Fruit fly (Drosophila melanogaster) whole organism, embryonic: ENCODE results near the gene Pex5.

Experiments
- Antp ChIP-seq: fragments of 200-800 bp; sonication (Bioruptor generic); optimal IDR thresholded peaks from 3 replicates; lab custom pipeline; 2016; ENCODE audit warnings: missing biosample characterization, missing genetic modification characterization
- Awh ChIP-seq: fragments of 200-800 bp; sonication (Bioruptor generic); IDR thresholded peaks from 2 replicates; pipeline ENCODE4, ENCODE4 v1.3.6; 2022; ENCODE audit warnings: missing biosample characterization, missing genetic modification characterization
- Blimp-1 ChIP-seq: fragments of 200-800 bp; sonication (Bioruptor generic); optimal IDR thresholded peaks from 3 replicates; lab custom pipeline; 2018; ENCODE audit warnings: missing biosample characterization, missing genetic modification characterization, mild to moderate bottlenecking, moderate library complexity, missing genetic modification reagents
- CG1024 ChIP-seq: fragments of 200-800 bp; sonication (Bioruptor generic); IDR thresholded peaks from 2 replicates; pipeline ENCODE4 v1.3.6; 2022; ENCODE audit warnings: missing biosample characterization, missing genetic modification characterization
- CG10267 ChIP-seq: fragments of 200-800 bp; sonication (Bioruptor generic); optimal IDR thresholded peaks from 2 replicates; lab custom pipeline; 2018; ENCODE audit warnings: missing biosample characterization, mild to moderate bottlenecking, missing genetic modification characterization, moderate library complexity
- CG10959 ChIP-seq: fragments of 200-800 bp; sonication (Bioruptor generic); IDR thresholded peaks from 2 replicates; pipeline ENCODE4 v1.3.6; 2022; ENCODE audit warnings: missing biosample characterization, missing genetic modification characterization
- CG12769 ChIP-seq: fragments of 200-800 bp; sonication (Bioruptor generic); optimal IDR thresholded peaks from 2 replicates; lab custom pipeline; 2019; ENCODE audit warnings: missing biosample characterization, mild to moderate bottlenecking, missing genetic modification characterization, moderate library complexity
- CG14860 ChIP-seq: fragments of 200-800 bp; sonication (Bioruptor generic); IDR thresholded peaks from 3 replicates; pipeline ENCODE4 v1.3.6; 2022; ENCODE audit warnings: missing biosample characterization, missing genetic modification characterization; ENCODE audit not compliant: partially characterized antibody
- CG16779 ChIP-seq: fragments of 200-800 bp; sonication (Bioruptor generic); IDR thresholded peaks from 2 replicates; pipeline ENCODE4 v1.3.6; 2022; ENCODE audit warnings: missing biosample characterization, missing genetic modification characterization
- CG16813 ChIP-seq: fragments of 200-800 bp; sonication (Bioruptor generic); IDR thresholded peaks from 3 replicates; pipeline ENCODE4 v1.3.6; 2022; ENCODE audit warnings: missing biosample characterization, missing genetic modification characterization; ENCODE audit not compliant: partially characterized antibody
- CG18764 ChIP-seq: fragments of 200-800 bp; sonication (Bioruptor generic); optimal IDR thresholded peaks from 3 replicates; lab custom pipeline; 2016; ENCODE audit warnings: missing biosample characterization, missing genetic modification characterization
- CG30020 ChIP-seq: fragments of 200-800 bp; optimal IDR thresholded peaks from 2 replicates; lab custom pipeline; 2019; ENCODE audit warnings: missing biosample characterization, mild to moderate bottlenecking, missing genetic modification characterization, moderate library complexity
- CG32532 ChIP-seq: fragments of 200-800 bp; sonication (Bioruptor generic); IDR thresholded peaks from 2 replicates; pipeline ENCODE4 v1.3.6; 2022; ENCODE audit warnings: missing biosample characterization, missing genetic modification characterization
- CG3838 ChIP-seq: fragments of 200-800 bp; sonication (Bioruptor generic); optimal IDR thresholded peaks from 3 replicates; lab custom pipeline; 2016; ENCODE audit warnings: missing biosample characterization, missing genetic modification characterization
- CG5245 ChIP-seq: fragments of 200-800 bp; sonication (Bioruptor generic); optimal IDR thresholded peaks from 3 replicates; lab custom pipeline; 2016; ENCODE audit warnings: missing biosample characterization, missing genetic modification characterization
- CG5953 ChIP-seq: fragments of 200-800 bp; sonication (Bioruptor generic); IDR thresholded peaks from 2 replicates; pipeline ENCODE4 v1.3.6; 2022; ENCODE audit warnings: missing biosample characterization, missing genetic modification characterization
- CG7357 ChIP-seq: fragments of 200-800 bp; sonication (Bioruptor generic); IDR thresholded peaks from 3 replicates; pipeline ENCODE4 v1.3.6; 2022; ENCODE audit warnings: missing biosample characterization, missing genetic modification characterization
- CG7786 ChIP-seq: fragments of 200-800 bp; sonication (Bioruptor generic); optimal IDR thresholded peaks from 2 replicates; lab custom pipeline; 2016; ENCODE audit warnings: missing biosample characterization, missing genetic modification characterization
- CG7963 ChIP-seq: fragments of 200-800 bp; sonication (Bioruptor generic); IDR thresholded peaks from 3 replicates; pipeline ENCODE4 v1.3.6; 2022; ENCODE audit warnings: missing biosample characterization, missing genetic modification characterization; ENCODE audit not compliant: partially characterized antibody
- CG8359 ChIP-seq: fragments of 200-800 bp; sonication (Bioruptor generic); optimal IDR thresholded peaks from 2 replicates; lab custom pipeline; 2017; ENCODE audit warnings: missing biosample characterization, mild to moderate bottlenecking, missing genetic modification characterization, borderline replicate concordance
- CG8924 ChIP-seq: fragments of 200-800 bp; optimal IDR thresholded peaks from 3 replicates; lab custom pipeline; 2019; ENCODE audit warnings: missing biosample characterization, mild to moderate bottlenecking, missing genetic modification characterization, moderate library complexity
- CG9932 ChIP-seq: fragments of 200-800 bp; sonication (Bioruptor generic); IDR thresholded peaks from 2 replicates; pipeline ENCODE4 v1.3.6; 2022; ENCODE audit warnings: missing biosample characterization, missing genetic modification characterization
- Dad ChIP-seq: fragments of 200-800 bp; sonication (Bioruptor generic); optimal IDR thresholded peaks from 3 replicates; lab custom pipeline; 2016; ENCODE audit warnings: missing biosample characterization, missing genetic modification characterization
- Doc3 ChIP-seq: fragments of 200-800 bp; sonication (Bioruptor generic); IDR thresholded peaks from 3 replicates; pipeline ENCODE4 v1.3.6; 2022; ENCODE audit warnings: missing biosample characterization, missing genetic modification characterization; ENCODE audit not compliant: partially characterized antibody
- E2f2 ChIP-seq: fragments of 200-800 bp; sonication (Bioruptor generic); IDR thresholded peaks from 2 replicates; pipeline ENCODE4 v1.3.6; 2022; ENCODE audit warnings: missing biosample characterization, missing genetic modification characterization
- Ets65A ChIP-seq: fragments of 200-800 bp; sonication (Bioruptor generic); peaks from one replicate; lab custom pipeline; 2016; ENCODE audit warnings: missing biosample characterization, missing genetic modification characterization
- Hr3 ChIP-seq: fragments of 200-800 bp; sonication (Bioruptor generic); optimal IDR thresholded peaks from 3 replicates; lab custom pipeline; 2016; ENCODE audit warnings: missing biosample characterization, missing genetic modification characterization
- Lhr ChIP-seq: fragments of 200-800 bp; sonication (Bioruptor generic); optimal IDR thresholded peaks from 3 replicates; lab custom pipeline; 2017; ENCODE audit warnings: mild to moderate bottlenecking, missing biosample characterization, missing genetic modification reagents, missing genetic modification characterization
- MESR4 ChIP-seq: fragments of 200-800 bp; sonication (Bioruptor generic); optimal IDR thresholded peaks from 2 replicates; lab custom pipeline; 2018; ENCODE audit warnings: missing biosample characterization, mild to moderate bottlenecking, missing genetic modification characterization, moderate library complexity
- Med ChIP-seq: fragments of 200-800 bp; sonication (Bioruptor generic); peaks from one replicate; lab custom pipeline; 2016; ENCODE audit warnings: missing biosample characterization, missing genetic modification characterization, mild to moderate bottlenecking, inconsistent platforms, moderate library complexity
- Opbp ChIP-seq: fragments of 200-800 bp; sonication (Bioruptor generic); IDR thresholded peaks from 3 replicates; pipeline ENCODE4 v1.3.6; 2022; ENCODE audit warnings: missing biosample characterization, missing genetic modification characterization; ENCODE audit not compliant: partially characterized antibody
- PHDP ChIP-seq: fragments of 200-800 bp; sonication (Bioruptor generic); optimal IDR thresholded peaks from 3 replicates; lab custom pipeline; 2018; ENCODE audit warnings: missing biosample characterization, mild to moderate bottlenecking, missing genetic modification characterization, moderate library complexity
- Pdp1 ChIP-seq, 2 experiments: fragments of 200-800 bp; sonication (Bioruptor generic); optimal IDR thresholded peaks; 3 replicates each; lab custom pipeline; 2016; ENCODE audit warnings: missing biosample characterization in 2 of 2, missing genetic modification characterization in 2 of 2, mild to moderate bottlenecking in 1 of 2, moderate library complexity in 1 of 2
- Side ChIP-seq: fragments of 200-800 bp; sonication (Bioruptor generic); optimal IDR thresholded peaks from 2 replicates; lab custom pipeline; 2016; ENCODE audit warnings: missing biosample characterization, missing genetic modification characterization
- Trl ChIP-seq, 3 experiments: fragments of >200 bp in 2 of 3; fragments of 200-800 bp in 1 of 3; sonication (Bioruptor generic) in 1 of 3; optimal IDR thresholded peaks; 2 replicates in 1 of 3; 3 replicates in 2 of 3; lab custom pipeline; 2016 to 2017; ENCODE audit warnings: missing biosample characterization in 1 of 3, missing genetic modification characterization in 1 of 3
- Xbp1 ChIP-seq: fragments of 200-800 bp; sonication (Bioruptor generic); optimal IDR thresholded peaks from 3 replicates; lab custom pipeline; 2016; ENCODE audit warnings: missing biosample characterization, mild to moderate bottlenecking, missing genetic modification characterization
- bigmax ChIP-seq: fragments of 200-800 bp; sonication (Bioruptor generic); optimal IDR thresholded peaks from 2 replicates; lab custom pipeline; 2018; ENCODE audit warnings: missing biosample characterization, mild to moderate bottlenecking, missing genetic modification characterization
- corto ChIP-seq: fragments of 200-800 bp; sonication (Bioruptor generic); optimal IDR thresholded peaks from 2 replicates; lab custom pipeline; 2016; ENCODE audit warnings: missing biosample characterization, mild to moderate bottlenecking, missing genetic modification characterization, moderate library complexity
- dysf ChIP-seq: fragments of 200-800 bp; sonication (Bioruptor generic); IDR thresholded peaks from 3 replicates; pipeline ENCODE4 v1.3.6; 2022; ENCODE audit warnings: missing biosample characterization, missing genetic modification characterization
- lola ChIP-seq, 3 experiments: fragments of >200 bp in 2 of 3; fragments of 200-800 bp in 1 of 3; sonication (Bioruptor generic) in 1 of 3; optimal IDR thresholded peaks; 2 replicates each; lab custom pipeline; 2017 to 2019; ENCODE audit warnings: missing biosample characterization in 3 of 3, missing genetic modification characterization in 3 of 3, mild to moderate bottlenecking in 1 of 3, moderate library complexity in 1 of 3
- odd ChIP-seq: fragments of 200-800 bp; sonication (Bioruptor generic); optimal IDR thresholded peaks from 2 replicates; lab custom pipeline; 2017; ENCODE audit warnings: missing biosample characterization, mild to moderate bottlenecking, missing genetic modification characterization
- pzg ChIP-seq: fragments of 200-800 bp; sonication (Bioruptor generic); optimal IDR thresholded peaks from 3 replicates; lab custom pipeline; 2018; ENCODE audit warnings: missing biosample characterization, mild to moderate bottlenecking, missing genetic modification characterization, moderate library complexity
- ranshi ChIP-seq: fragments of 200-800 bp; sonication (Bioruptor generic); IDR thresholded peaks from 2 replicates; pipeline ENCODE4 v1.3.6; 2022; ENCODE audit warnings: missing biosample characterization, missing genetic modification characterization
- row ChIP-seq: fragments of 200-800 bp; sonication (Bioruptor generic); IDR thresholded peaks from 3 replicates; pipeline ENCODE4 v1.3.6; 2022; ENCODE audit warnings: missing biosample characterization, missing genetic modification characterization
- tgo ChIP-seq: fragments of 200-800 bp; sonication (Bioruptor generic); IDR thresholded peaks from 3 replicates; pipeline ENCODE4 v1.3.6; 2022; ENCODE audit warnings: missing biosample characterization, missing genetic modification characterization
- tin ChIP-seq: fragments of 200-800 bp; sonication (Bioruptor generic); optimal IDR thresholded peaks from 3 replicates; lab custom pipeline; 2016; ENCODE audit warnings: missing biosample characterization, missing genetic modification characterization
- twi ChIP-seq: fragments of 200-800 bp; optimal IDR thresholded peaks from 2 replicates; lab custom pipeline; 2019; ENCODE audit warnings: missing biosample characterization, mild to moderate bottlenecking, missing genetic modification characterization, moderate library complexity
- vvl ChIP-seq: fragments of 200-800 bp; sonication (Bioruptor generic); IDR thresholded peaks from 2 replicates; pipeline ENCODE4 v1.3.6; 2022; ENCODE audit warnings: missing biosample characterization, missing genetic modification characterization
- zfh1 ChIP-seq: fragments of 200-800 bp; sonication (Bioruptor generic); IDR thresholded peaks from 3 replicates; pipeline ENCODE4 v1.3.6; 2022; ENCODE audit warnings: missing biosample characterization, missing genetic modification characterization

The Pex5 gene

dm6 chrX:1889926-1890325, 21.1 kb upstream of the Pex5 start, which contains the start of the genes trr and mRpL16 (continued):
- TF ChIP-seq Opbp (peak; percentile 52; the same call in 2 of the 3 replicates), CG5953 (no peak), CG7963 (peak; percentile 40; the same call in 1 of the 3 replicates), row (GFP tag; lab: Robert Waterston, UW) (peak; percentile 74), lola (GFP tag; optimal IDR thresholded peaks at IDR 0.05; lab: Kevin White, UChicago) (peak in 1 of 3 experiments; percentile 40), CG7786 (peak; percentile 58), Trl (optimal IDR thresholded peaks at IDR 0.05; lab: Kevin White, UChicago) (no peak), Trl (GFP tag; optimal IDR thresholded peaks at IDR 0.05; lab: Kevin White, UChicago) (peak; percentile 24), Awh (GFP tag; lab: Robert Waterston, UW) (no peak), Pdp1 (GFP tag; optimal IDR thresholded peaks at IDR 0.05; lab: Kevin White, UChicago) (peak; percentile 34 to 85), CG32532 (GFP tag; lab: Robert Waterston, UW) (peak; percentile 64), CG30020 (peak; percentile 93), CG18764 (GFP tag; lab: Kevin White, UChicago) (no peak), CG7357 (GFP tag; lab: Robert Waterston, UW) (0 out of 3 replicates have a peak, but pooled peaks have one; percentile 30), Med (GFP tag; lab: Kevin White, UChicago) (peak; percentile 93), CG16813 (peak; percentile 80), odd (GFP tag; lab: Kevin White, UChicago) (no peak), Hr3 (no peak), CG16779 (no peak), zfh1 (GFP tag; lab: Robert Waterston, UW) (peak; percentile 43; the same call in 1 of the 3 replicates), CG8924 (tag; lab: Kevin White, UChicago) (peak; percentile 67), ranshi (GFP tag; lab: Robert Waterston, UW) (0 out of 2 replicates have a peak, but pooled peaks have one; percentile 11), Blimp-1 (no peak), CG12769 (tag; lab: Kevin White, UChicago) (no peak), CG8359 (GFP tag; lab: Kevin White, UChicago) (no peak), Antp (no peak), CG14860 (peak; percentile 28; the same call in 1 of the 3 replicates), Doc3 (GFP tag; lab: Robert Waterston, UW) (peak; percentile 51; the same call in 1 of the 3 replicates), pzg (GFP tag; lab: Kevin White, UChicago) (peak; percentile 88), Side (GFP tag; lab: Kevin White, UChicago) (peak; percentile 27), Lhr (GFP tag; lab: Kevin White, UChicago) (no peak), MESR4 (GFP tag; lab: Kevin White, UChicago) (peak; percentile 45), CG1024 (no peak), CG3838 (GFP tag; lab: Kevin White, UChicago) (no peak), E2f2 (GFP tag; lab: Robert Waterston, UW) (peak; percentile 40; the same call in 1 of the 2 replicates), Ets65A (GFP tag; lab: Kevin White, UChicago) (peak; percentile 86), Dad (peak; percentile 41), CG5245 (no peak), vvl (peak; percentile 57), CG10959 (no peak), corto (GFP tag; lab: Kevin White, UChicago) (no peak), bigmax (GFP tag; lab: Kevin White, UChicago) (no peak), tgo (0 out of 3 replicates have a peak, but pooled peaks have one; percentile 17), dysf (GFP tag; lab: Robert Waterston, UW) (peak; percentile 47; the same call in 1 of the 3 replicates), twi (tag; lab: Kevin White, UChicago) (peak; percentile 39), Xbp1 (GFP tag; lab: Kevin White, UChicago) (peak; percentile 20), tin (GFP tag; lab: Kevin White, UChicago) (peak; percentile 32), CG10267 (tag; lab: Kevin White, UChicago) (peak; percentile 60), CG9932 (peak; percentile 66), PHDP (tag; lab: Kevin White, UChicago) (no peak)
